Fruit fly (Drosophila melanogaster) whole organism, prepupa: ENCODE results near the gene Spn38F.

ENCODE experiments used
- CG10669 ChIP-seq: fragments of 200-800 bp; sonication (Bioruptor generic); optimal IDR thresholded peaks from 3 replicates; lab custom pipeline; 2018; ENCODE audit warnings: missing biosample characterization, mild to moderate bottlenecking, missing genetic modification characterization, moderate library complexity
- CG11294 ChIP-seq: fragments of 200-800 bp; sonication (Bioruptor generic); IDR thresholded peaks from 2 replicates; pipeline ENCODE4 v1.3.6; 2022; ENCODE audit warnings: missing biosample characterization, missing genetic modification characterization
- CG16779 ChIP-seq: fragments of 200-800 bp; sonication (Bioruptor generic); optimal IDR thresholded peaks from 3 replicates; lab custom pipeline; 2017; ENCODE audit warnings: missing biosample characterization, mild to moderate bottlenecking, missing genetic modification characterization
- CG31627 ChIP-seq: fragments of 200-800 bp; sonication (Bioruptor generic); optimal IDR thresholded peaks from 3 replicates; lab custom pipeline; 2016; ENCODE audit warnings: missing biosample characterization, missing genetic modification characterization
- CG6854 ChIP-seq: fragments of 200-800 bp; sonication (Bioruptor generic); optimal IDR thresholded peaks from 2 replicates; lab custom pipeline; 2017; ENCODE audit warnings: missing biosample characterization, mild to moderate bottlenecking, missing genetic modification characterization
- Eip78C ChIP-seq: fragments of 200-800 bp; sonication (Bioruptor generic); peaks from one replicate; lab custom pipeline; 2016; ENCODE audit warnings: missing biosample characterization, missing genetic modification characterization
- Hr39 ChIP-seq: fragments of 200-800 bp; sonication (Bioruptor generic); optimal IDR thresholded peaks from 2 replicates; lab custom pipeline; 2016; ENCODE audit warnings: missing biosample characterization, missing genetic modification characterization
- Sox102F ChIP-seq: fragments of 200-800 bp; sonication (Bioruptor generic); optimal IDR thresholded peaks from 2 replicates; lab custom pipeline; 2016; ENCODE audit warnings: missing biosample characterization, mild to moderate bottlenecking, missing genetic modification characterization
- Sox14 ChIP-seq: fragments of 200-800 bp; sonication (Bioruptor generic); optimal IDR thresholded peaks from 3 replicates; lab custom pipeline; 2016; ENCODE audit warnings: missing biosample characterization, missing genetic modification characterization
- topi ChIP-seq: fragments of 200-800 bp; sonication (Bioruptor generic); optimal IDR thresholded peaks from 3 replicates; lab custom pipeline; 2016; ENCODE audit warnings: missing biosample characterization, missing genetic modification characterization

- TF ChIP-seq CG31627 (no peak), topi (GFP tag; lab: Kevin White, UChicago) (peak; percentile 19), Sox102F (peak; percentile 54), CG16779 (peak; percentile 2), CG10669 (GFP tag; lab: Kevin White, UChicago) (no peak), Hr39 (no peak), Sox14 (GFP tag; lab: Kevin White, UChicago) (peak; percentile 44), CG6854 (GFP tag; lab: Kevin White, UChicago) (peak; percentile 74), CG11294 (no peak), Eip78C (GFP tag; lab: Kevin White, UChicago) (peak; percentile 59)
Observed at dm6 chr2L:20823196-20824105, 14.3 kb downstream of the Spn38F start.
